Worm (Caenorhabditis elegans): ENCODE measurements around the gene C12D8.21.

Gene C12D8.21

DNA sequence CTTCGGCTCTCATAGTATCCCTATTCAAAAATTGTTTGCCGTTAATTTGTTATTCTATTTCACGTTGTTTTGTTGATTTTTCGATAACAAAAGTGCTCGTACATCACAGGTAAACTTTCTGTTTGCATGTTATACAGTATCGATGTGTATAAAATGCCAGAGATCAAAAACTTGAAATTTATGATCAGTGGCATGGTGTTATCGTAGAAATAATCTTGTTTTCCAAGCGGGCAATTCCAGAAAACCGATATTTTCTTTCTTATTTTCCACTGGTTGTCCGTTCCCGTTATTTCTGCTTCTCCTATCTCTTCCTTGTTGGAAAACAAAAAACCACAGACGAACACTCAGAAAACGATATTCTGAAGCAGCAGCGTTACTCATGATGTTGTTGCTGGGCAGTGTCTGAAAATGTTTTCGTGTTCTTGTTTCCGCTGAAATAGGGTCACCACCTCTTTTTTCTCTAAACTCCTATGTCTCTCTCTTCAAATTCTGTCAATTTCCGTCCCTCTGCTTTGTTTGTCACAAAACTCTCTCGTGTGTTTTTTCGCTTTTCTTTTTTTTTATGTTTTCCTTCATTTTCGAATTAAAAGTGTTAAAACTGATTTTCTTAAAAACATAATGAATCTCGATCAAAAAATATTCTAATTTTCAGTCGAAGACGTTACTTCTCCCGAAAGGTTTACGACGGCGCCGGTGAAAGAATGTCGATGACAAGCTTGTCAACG, 7.4 kb upstream of the C12D8.21 start, which contains the start of gene akt-1:
Gene akt-1 (plus strand): TSS at position 651 of the 725 bp plus-strand sequence.
- TF ChIP-seq Y53G8AR.9 (GFP tag; conservative IDR thresholded peaks at IDR 0.05) (0 out of 2 replicates have a peak, but pooled peaks have one; percentile 40), zfh-2 (GFP tag; conservative IDR thresholded peaks at IDR 0.05) (peak; percentile 44; the same call in 1 of the 2 replicates), cebp-2 (GFP tag; IDR thresholded peaks at IDR 0.05) (no peak), nfyb-1 (GFP tag; IDR thresholded peaks at IDR 0.05) (0 out of 2 replicates have a peak, but pooled peaks have one; percentile 9)

DNA sequence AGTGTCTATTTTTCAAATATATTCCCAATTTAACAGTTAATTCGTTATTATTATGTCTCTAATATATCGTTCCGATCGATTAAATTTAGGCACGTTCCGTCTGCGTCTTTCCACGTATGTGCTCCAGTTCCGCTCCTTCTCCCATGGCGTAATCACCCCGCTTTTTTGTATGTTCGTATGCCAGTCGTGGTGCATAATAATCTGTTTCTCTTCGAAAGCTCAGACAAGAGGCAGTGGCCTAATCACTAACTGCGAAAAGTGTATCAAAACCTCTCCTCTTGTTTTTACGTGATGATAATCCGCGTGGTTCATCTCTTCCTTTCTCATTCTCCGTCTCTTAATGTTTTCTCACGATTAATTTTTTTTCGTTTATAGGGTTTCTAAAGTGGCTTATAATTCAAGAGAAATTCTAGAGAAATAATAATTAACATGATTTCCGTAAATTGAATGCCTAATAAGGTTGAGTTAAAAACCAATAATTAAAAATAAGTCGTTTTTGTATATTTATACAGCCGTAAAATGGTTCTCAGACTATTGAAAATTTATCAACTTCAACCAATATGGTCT, 6.8 kb upstream of the C12D8.21 start:
- TF ChIP-seq C17E4.6 (GFP tag; IDR thresholded peaks at IDR 0.05) (no peak), ZK185.1 (tag; optimal IDR thresholded peaks at IDR 0.05; ENCODE audit: poor library complexity, severe bottlenecking) (no peak), F33H1.4 (GFP tag; IDR thresholded peaks at IDR 0.05) (no peak), mes-4 (tag; optimal IDR thresholded peaks at IDR 0.05) (no peak), bed-1 (GFP tag; IDR thresholded peaks at IDR 0.05) (no peak), F57A8.1 (GFP tag; optimal IDR thresholded peaks at IDR 0.05) (no peak), attf-5 (GFP tag; optimal IDR thresholded peaks at IDR 0.05) (no peak), dpl-1 (GFP tag; optimal IDR thresholded peaks at IDR 0.05) (no peak), lir-1 (GFP tag; conservative IDR thresholded peaks at IDR 0.05) (no peak), F22D6.2 (tag; optimal IDR thresholded peaks at IDR 0.05) (no peak)

- TF ChIP-seq lsl-1 (GFP tag; optimal IDR thresholded peaks at IDR 0.05) (no peak), him-1 (tag; optimal IDR thresholded peaks at IDR 0.05) (no peak), die-1 (tag; optimal IDR thresholded peaks at IDR 0.05) (no peak), egl-44 (GFP tag; IDR thresholded peaks at IDR 0.05) (0 out of 2 replicates have a peak, but pooled peaks have one; percentile 47), zfh-2 (GFP tag; conservative IDR thresholded peaks at IDR 0.05) (peak; percentile 82), let-526 (GFP tag; IDR thresholded peaks at IDR 0.05) (peak; percentile 10; the same call in 1 of the 2 replicates), nfyb-1 (GFP tag; IDR thresholded peaks at IDR 0.05) (0 out of 2 replicates have a peak, but pooled peaks have one; percentile 25), ceh-100 (GFP tag; IDR thresholded peaks at IDR 0.05) (no peak), rpc-1 (optimal IDR thresholded peaks at IDR 0.05) (no peak), rpc-1 (tag; optimal IDR thresholded peaks at IDR 0.05) (no peak), hmg-1.2 (GFP tag; IDR thresholded peaks at IDR 0.05) (peak; percentile 17; the same call in 1 of the 2 replicates), dox-1 (GFP tag; IDR thresholded peaks at IDR 0.05) (0 out of 2 replicates have a peak, but pooled peaks have one; percentile 9), lin-26 (GFP tag; IDR thresholded peaks at IDR 0.05) (peak; percentile 44; the same call in 1 of the 2 replicates), ceh-40 (GFP tag; IDR thresholded peaks at IDR 0.05) (0 out of 2 replicates have a peak, but pooled peaks have one; percentile 48), D2030.7 (GFP tag; IDR thresholded peaks at IDR 0.05) (0 out of 2 replicates have a peak, but pooled peaks have one; percentile 5)
Measured at ce11 chrV:10246967-10247366, 6.0 kb upstream of the C12D8.21 start.

DNA sequence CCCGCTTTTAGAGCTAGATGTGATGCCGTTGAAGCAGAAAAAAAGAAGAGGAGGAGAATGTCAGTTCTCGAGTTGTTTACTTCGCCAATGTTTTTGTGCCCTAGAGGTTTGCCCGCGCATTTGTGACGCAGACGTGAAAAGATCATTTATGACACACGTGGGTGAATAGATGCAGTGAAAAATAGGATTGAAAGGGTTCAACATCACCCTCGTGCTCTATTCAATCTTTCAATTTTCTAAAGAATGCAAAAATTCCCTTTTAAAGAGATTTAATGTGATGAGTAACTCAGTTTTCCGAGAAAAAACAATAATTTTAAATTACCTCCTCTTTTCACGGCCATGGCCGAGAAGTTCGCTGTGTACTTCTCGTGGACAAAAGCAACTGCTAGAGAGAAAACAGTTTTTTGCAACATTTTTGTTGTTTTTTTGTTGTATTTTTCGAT, 5.5 kb upstream of the C12D8.21 start:
- no peak for TF ChIP-seq sdz-38 (tag; optimal IDR thresholded peaks at IDR 0.05)
- no peak for TF ChIP-seq ekl-4 (GFP tag; IDR thresholded peaks at IDR 0.05)
- no peak for TF ChIP-seq nfya-2 (GFP tag; IDR thresholded peaks at IDR 0.05)
- no peak for TF ChIP-seq snpc-1.3 (tag; optimal IDR thresholded peaks at IDR 0.05; ENCODE audit: insufficient read depth)
- no peak for TF ChIP-seq chd-7 (tag; optimal IDR thresholded peaks at IDR 0.05)
- TF ChIP-seq attf-3 (GFP tag; conservative IDR thresholded peaks at IDR 0.05), result no peak
- TF ChIP-seq atf-7 (tag; optimal IDR thresholded peaks at IDR 0.05), result no peak
- no peak for TF ChIP-seq tlf-1 (GFP tag; optimal IDR thresholded peaks at IDR 0.05)
- TF ChIP-seq ccch-3 (GFP tag; optimal IDR thresholded peaks at IDR 0.05), result no peak
- TF ChIP-seq dox-1 (GFP tag; IDR thresholded peaks at IDR 0.05), result peak; percentile 16; the same call in 1 of the 2 replicates
- TF ChIP-seq ztf-18 (tag; optimal IDR thresholded peaks at IDR 0.05), result no peak
- TF ChIP-seq efl-1 (GFP tag; optimal IDR thresholded peaks at IDR 0.05), result peak; percentile 61
- TF ChIP-seq lin-54 (GFP tag; optimal IDR thresholded peaks at IDR 0.05), result peak; percentile 59
- no peak for TF ChIP-seq lir-1 (GFP tag; conservative IDR thresholded peaks at IDR 0.05)
- no peak for TF ChIP-seq nfya-1 (tag; optimal IDR thresholded peaks at IDR 0.05; ENCODE audit: borderline replicate concordance, insufficient read depth)
- no peak for TF ChIP-seq Y67H2A.10 (GFP tag; conservative IDR thresholded peaks at IDR 0.05)
- no peak for TF ChIP-seq bed-2 (GFP tag; IDR thresholded peaks at IDR 0.05)
- no peak for TF ChIP-seq Y95B8A.8 (GFP tag; IDR thresholded peaks at IDR 0.05)

Data from whole organism, young adult.